Worm (Caenorhabditis elegans) whole organism, mixed stage, embryonic: ENCODE results near the gene ttc-7.

Experiments used
- M03D4.4 ChIP-seq: sonication (generic microtip); optimal IDR thresholded peaks from 2 replicates; lab custom pipeline; 2017; ENCODE audit warnings: mild to moderate bottlenecking, missing genetic modification characterization, missing compliant biosample characterization
- bed-3 ChIP-seq: fragments of 200-800 bp; sonication (Bioruptor generic); optimal IDR thresholded peaks from 3 replicates; lab custom pipeline; 2018; ENCODE audit warnings: mild to moderate bottlenecking, missing genetic modification characterization, moderate library complexity, missing compliant biosample characterization
- ceh-39 ChIP-seq: fragments of 150-350 bp; optimal IDR thresholded peaks from 2 replicates; lab custom pipeline; 2014; ENCODE audit warnings: missing biosample characterization, missing genetic modification characterization
- ceh-43 ChIP-seq: fragments of 200-800 bp; sonication (Bioruptor generic); optimal IDR thresholded peaks from 2 replicates; lab custom pipeline; 2018; ENCODE audit warnings: mild to moderate bottlenecking, missing genetic modification characterization, moderate library complexity, missing compliant biosample characterization
- ceh-83 ChIP-seq: fragments of 200-800 bp; sonication (Bioruptor generic); optimal IDR thresholded peaks from 2 replicates; lab custom pipeline; 2018; ENCODE audit warnings: mild to moderate bottlenecking, missing genetic modification characterization, missing compliant biosample characterization
- cnd-1 ChIP-seq: fragments of 200-800 bp; sonication (Bioruptor generic); optimal IDR thresholded peaks from 2 replicates; lab custom pipeline; 2018; ENCODE audit warnings: mild to moderate bottlenecking, missing genetic modification characterization, missing compliant biosample characterization
- drap-1 ChIP-seq: fragments of 200-800 bp; sonication (Bioruptor generic); optimal IDR thresholded peaks from 3 replicates; lab custom pipeline; 2018; ENCODE audit warnings: mild to moderate bottlenecking, missing genetic modification characterization, missing compliant biosample characterization
- elt-1 ChIP-seq: sonication (generic microtip); optimal IDR thresholded peaks from 2 replicates; lab custom pipeline; 2017; ENCODE audit warnings: missing genetic modification characterization, mild to moderate bottlenecking, missing compliant biosample characterization, antibody characterized with exemption, moderate library complexity, borderline replicate concordance; ENCODE audit not compliant: insufficient read depth
- elt-3 ChIP-seq: fragments of 150-350 bp; optimal IDR thresholded peaks from 2 replicates; lab custom pipeline; 2014; ENCODE audit warnings: missing biosample characterization, missing genetic modification characterization
- flh-1 ChIP-seq: fragments of 200-800 bp; sonication (Bioruptor generic); optimal IDR thresholded peaks from 2 replicates; lab custom pipeline; 2018; ENCODE audit warnings: mild to moderate bottlenecking, missing genetic modification characterization, moderate library complexity, missing compliant biosample characterization
- ham-2 ChIP-seq: fragments of 200-800 bp; sonication (Bioruptor generic); optimal IDR thresholded peaks from 2 replicates; lab custom pipeline; 2018; ENCODE audit warnings: mild to moderate bottlenecking, missing genetic modification characterization, missing compliant biosample characterization
- lin-32 ChIP-seq: fragments of 200-800 bp; sonication (Bioruptor generic); optimal IDR thresholded peaks from 2 replicates; lab custom pipeline; 2018; ENCODE audit warnings: mild to moderate bottlenecking, missing genetic modification characterization, missing compliant biosample characterization
- lsy-2 ChIP-seq: fragments of 150-350 bp; optimal IDR thresholded peaks from 2 replicates; lab custom pipeline; 2014; ENCODE audit warnings: missing biosample characterization, missing genetic modification characterization
- mep-1 ChIP-seq: fragments of 150-350 bp; optimal IDR thresholded peaks from 2 replicates; lab custom pipeline; 2017; ENCODE audit warnings: missing biosample characterization, missing genetic modification reagents, missing genetic modification characterization, inconsistent platforms
- nhr-12 ChIP-seq: fragments of 150-350 bp; optimal IDR thresholded peaks from 2 replicates; lab custom pipeline; 2014; ENCODE audit warnings: missing biosample characterization, missing genetic modification characterization
- nhr-2 ChIP-seq: fragments of 150-350 bp; optimal IDR thresholded peaks from 2 replicates; lab custom pipeline; 2014; ENCODE audit warnings: missing biosample characterization, missing genetic modification characterization
- nhr-237 ChIP-seq: fragments of 150-350 bp; optimal IDR thresholded peaks from 2 replicates; lab custom pipeline; 2014; ENCODE audit warnings: missing biosample characterization, missing genetic modification characterization
- nhr-28 ChIP-seq: fragments of 150-350 bp; optimal IDR thresholded peaks from 2 replicates; lab custom pipeline; 2014; ENCODE audit warnings: missing biosample characterization, missing genetic modification characterization
- nhr-76 ChIP-seq: sonication (generic microtip); optimal IDR thresholded peaks from 2 replicates; lab custom pipeline; 2017; ENCODE audit warnings: missing biosample characterization, missing genetic modification characterization
- pha-4 ChIP-seq: fragments of 150-350 bp; optimal IDR thresholded peaks from 2 replicates; lab custom pipeline; 2018; ENCODE audit warnings: missing biosample characterization, missing genetic modification reagents, missing genetic modification characterization
- sem-2 ChIP-seq: fragments of 200-800 bp; sonication (Bioruptor generic); optimal IDR thresholded peaks from 2 replicates; lab custom pipeline; 2018; ENCODE audit warnings: mild to moderate bottlenecking, missing genetic modification characterization, missing compliant biosample characterization
- snpc-4 ChIP-seq: fragments of 150-350 bp; optimal IDR thresholded peaks from 2 replicates; lab custom pipeline; 2014; ENCODE audit warnings: missing biosample characterization, missing genetic modification characterization
- sptf-1 ChIP-seq: sonication (generic microtip); optimal IDR thresholded peaks from 2 replicates; lab custom pipeline; 2017; ENCODE audit warnings: mild to moderate bottlenecking, missing genetic modification characterization, moderate library complexity, missing compliant biosample characterization
- tbx-8 ChIP-seq: fragments of 200-800 bp; sonication (Bioruptor generic); optimal IDR thresholded peaks from 2 replicates; lab custom pipeline; 2018; ENCODE audit warnings: mild to moderate bottlenecking, missing genetic modification characterization, moderate library complexity, missing compliant biosample characterization
- unc-120 ChIP-seq: sonication (generic microtip); optimal IDR thresholded peaks from 2 replicates; lab custom pipeline; 2017; ENCODE audit warnings: missing genetic modification characterization, missing compliant biosample characterization; ENCODE audit not compliant: poor library complexity, severe bottlenecking
- unc-39 ChIP-seq: fragments of 150-350 bp; optimal IDR thresholded peaks from 2 replicates; lab custom pipeline; 2014; ENCODE audit warnings: missing biosample characterization, missing genetic modification characterization
- unc-62 ChIP-seq: fragments of 150-350 bp; optimal IDR thresholded peaks from 2 replicates; lab custom pipeline; 2014; ENCODE audit warnings: missing biosample characterization, missing genetic modification reagents, missing genetic modification characterization
- zip-8 ChIP-seq: fragments of 150-350 bp; optimal IDR thresholded peaks from 2 replicates; lab custom pipeline; 2014; ENCODE audit warnings: missing biosample characterization, missing genetic modification characterization
- ztf-11 ChIP-seq: fragments of 150-350 bp; optimal IDR thresholded peaks from 2 replicates; lab custom pipeline; 2014; ENCODE audit warnings: missing biosample characterization, missing genetic modification characterization

Gene ttc-7

ce11 chrIII:1833984-1834563 is 26.2 kb upstream of the ttc-7 start, which contains the start of gene rexd-1:
Gene rexd-1 (plus strand): TSS chrIII:1834513.
- TF ChIP-seq flh-1 (GFP tag; lab: Kevin White, UChicago) (no peak), sem-2 (GFP tag; lab: Kevin White, UChicago) (no peak), M03D4.4 (tag; lab: Kevin White, UChicago) (no peak), tbx-8 (GFP tag; lab: Kevin White, UChicago) (no peak), nhr-28 (tag; lab: Kevin White, UChicago) (no peak), lin-32 (GFP tag; lab: Kevin White, UChicago) (no peak), snpc-4 (tag; lab: Kevin White, UChicago) (no peak), nhr-2 (tag; lab: Kevin White, UChicago) (no peak), elt-1 (tag; lab: Kevin White, UChicago) (no peak), ceh-39 (tag; lab: Kevin White, UChicago) (no peak), zip-8 (tag; lab: Kevin White, UChicago) (no peak), bed-3 (GFP tag; lab: Kevin White, UChicago) (no peak), unc-39 (tag; lab: Kevin White, UChicago) (no peak), unc-62 (GFP tag; lab: Kevin White, UChicago) (no peak), ceh-43 (GFP tag; lab: Kevin White, UChicago) (no peak), pha-4 (tag; lab: Kevin White, UChicago) (no peak), sptf-1 (tag; lab: Kevin White, UChicago) (no peak), nhr-237 (no peak), mep-1 (tag; lab: Kevin White, UChicago) (no peak), nhr-12 (tag; lab: Kevin White, UChicago) (no peak)
- TF ChIP-seq, all 35 proteins: peak for 0

- no peak for TF ChIP-seq ham-2 (GFP tag; lab: Kevin White, UChicago)
- TF ChIP-seq drap-1, result no peak
- no peak for TF ChIP-seq unc-120 (tag; lab: Kevin White, UChicago)
- no peak for TF ChIP-seq elt-1 (tag; lab: Kevin White, UChicago)
- TF ChIP-seq mep-1 (tag; lab: Kevin White, UChicago), result no peak
- no peak for TF ChIP-seq ceh-39 (tag; lab: Kevin White, UChicago)
- no peak for TF ChIP-seq sem-2 (GFP tag; lab: Kevin White, UChicago)
- no peak for TF ChIP-seq lin-32 (GFP tag; lab: Kevin White, UChicago)
- no peak for TF ChIP-seq pha-4 (tag; lab: Kevin White, UChicago)
- TF ChIP-seq unc-39 (tag; lab: Kevin White, UChicago), result no peak
- TF ChIP-seq nhr-28 (tag; lab: Kevin White, UChicago), result no peak
- no peak for TF ChIP-seq ceh-83
- no peak for TF ChIP-seq ztf-11
- no peak for TF ChIP-seq cnd-1 (tag; lab: Kevin White, UChicago)
These were observed 11.5 kb upstream of the ttc-7 start, which contains the start of gene pqn-82 for ce11 chrIII:1848747-1849146. Gene pqn-82 (plus strand): TSS chrIII:1849047.

- no peak for TF ChIP-seq sem-2 (GFP tag; lab: Kevin White, UChicago)
- no peak for TF ChIP-seq nhr-28 (tag; lab: Kevin White, UChicago)
- TF ChIP-seq unc-62 (GFP tag; lab: Kevin White, UChicago), result no peak
- TF ChIP-seq M03D4.4 (tag; lab: Kevin White, UChicago), result no peak
- TF ChIP-seq drap-1, result no peak
- TF ChIP-seq ceh-39 (tag; lab: Kevin White, UChicago), result no peak
- no peak for TF ChIP-seq nhr-76 (tag; lab: Kevin White, UChicago)
- TF ChIP-seq unc-39 (tag; lab: Kevin White, UChicago), result no peak
- TF ChIP-seq nhr-237, result no peak
- TF ChIP-seq lsy-2, result no peak
- TF ChIP-seq nhr-2 (tag; lab: Kevin White, UChicago), result no peak
- TF ChIP-seq ceh-83, result no peak
- no peak for TF ChIP-seq nhr-12 (tag; lab: Kevin White, UChicago)
- TF ChIP-seq mep-1 (tag; lab: Kevin White, UChicago), result no peak
- TF ChIP-seq ztf-11, result no peak
- no peak for TF ChIP-seq ham-2 (GFP tag; lab: Kevin White, UChicago)
- no peak for TF ChIP-seq cnd-1 (tag; lab: Kevin White, UChicago)
- no peak for TF ChIP-seq snpc-4 (tag; lab: Kevin White, UChicago)
- no peak for TF ChIP-seq elt-3 (tag; lab: Kevin White, UChicago)
These were observed 8.0 kb upstream of the ttc-7 start for ce11 chrIII:1852126-1852717.

- TF ChIP-seq snpc-4 (tag; lab: Kevin White, UChicago), result no peak
- TF ChIP-seq ham-2 (GFP tag; lab: Kevin White, UChicago), result no peak
- TF ChIP-seq bed-3 (GFP tag; lab: Kevin White, UChicago), result no peak
- TF ChIP-seq, all 35 proteins: peak for 0
These were observed 6.3 kb upstream of the ttc-7 start for ce11 chrIII:1853944-1854343.
